Worm (Caenorhabditis elegans): ENCODE measurements around the gene F54C9.7.

The F54C9.7 gene

DNA sequence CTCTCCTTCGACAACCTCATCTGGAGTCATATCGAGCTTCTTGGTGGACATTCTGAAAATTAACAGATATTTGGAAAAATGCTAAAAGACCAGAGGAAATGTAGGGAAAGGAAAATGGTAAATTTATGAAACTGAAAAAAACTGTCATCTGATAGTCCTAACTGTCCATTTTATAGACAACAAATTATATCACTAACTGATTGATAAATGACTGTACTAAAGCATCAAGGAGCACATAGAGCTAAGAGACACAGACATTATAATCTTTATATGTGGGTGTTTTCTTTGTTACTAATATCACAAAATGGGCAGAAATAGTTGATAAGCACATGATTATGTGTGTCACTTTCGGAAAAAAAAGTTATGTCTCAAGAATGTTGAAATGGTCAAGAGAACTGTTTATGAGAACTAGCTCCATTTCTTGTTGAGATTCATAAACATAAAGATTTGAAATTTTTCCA, 6.3 kb upstream of the F54C9.7 start, which contains the start of gene F54C9.3:
TSS of gene F54C9.3 (minus strand) at position 51 of the 461 bp plus-strand sequence.
- no peak for TF ChIP-seq ztf-28 (GFP tag; IDR thresholded peaks at IDR 0.05)
- TF ChIP-seq egl-18 (GFP tag; IDR thresholded peaks at IDR 0.05) = no peak
- no peak for TF ChIP-seq sdz-38 (tag; optimal IDR thresholded peaks at IDR 0.05)
- no peak for TF ChIP-seq dpff-1 (tag; optimal IDR thresholded peaks at IDR 0.05)
- no peak for TF ChIP-seq hlh-26 (GFP tag; conservative IDR thresholded peaks at IDR 0.05)
- TF ChIP-seq repo-1 (tag; optimal IDR thresholded peaks at IDR 0.05) = no peak
- 0 out of 2 replicates have a peak, but pooled peaks have one; percentile 32 for TF ChIP-seq dox-1 (GFP tag; IDR thresholded peaks at IDR 0.05)
- no peak for TF ChIP-seq T07F8.4 (tag; optimal IDR thresholded peaks at IDR 0.05)
- no peak for TF ChIP-seq hsf-1 (GFP tag; IDR thresholded peaks at IDR 0.05)
- no peak for TF ChIP-seq F33H1.4 (GFP tag; IDR thresholded peaks at IDR 0.05)
- TF ChIP-seq snpc-1.3 (tag; optimal IDR thresholded peaks at IDR 0.05; ENCODE audit: insufficient read depth) = no peak
- TF ChIP-seq ztf-3 (GFP tag; optimal IDR thresholded peaks at IDR 0.05) = no peak
- TF ChIP-seq B0261.1 (tag; optimal IDR thresholded peaks at IDR 0.05) = no peak
- peak; percentile 57 for TF ChIP-seq attf-5 (GFP tag; optimal IDR thresholded peaks at IDR 0.05)
- TF ChIP-seq unc-130 (GFP tag; optimal IDR thresholded peaks at IDR 0.05) = no peak
- no peak for TF ChIP-seq lsl-1 (GFP tag; optimal IDR thresholded peaks at IDR 0.05)
- no peak for TF ChIP-seq fkh-3 (tag; optimal IDR thresholded peaks at IDR 0.05)
- TF ChIP-seq rec-8 (tag; optimal IDR thresholded peaks at IDR 0.05) = no peak
- TF ChIP-seq ceh-58 (GFP tag; IDR thresholded peaks at IDR 0.05) = no peak
- no peak for TF ChIP-seq somi-1 (GFP tag; optimal IDR thresholded peaks at IDR 0.05)
- no peak for TF ChIP-seq gei-17 (GFP tag; optimal IDR thresholded peaks at IDR 0.05)
- TF ChIP-seq akir-1 (GFP tag; optimal IDR thresholded peaks at IDR 0.05) = no peak
- no peak for TF ChIP-seq sptf-2 (GFP tag; optimal IDR thresholded peaks at IDR 0.05)
- no peak; the same call in 1 of the 2 replicates for TF ChIP-seq let-526 (GFP tag; IDR thresholded peaks at IDR 0.05)
- TF ChIP-seq F55B11.4 (tag; optimal IDR thresholded peaks at IDR 0.05; ENCODE audit: borderline replicate concordance, insufficient read depth) = no peak
- peak; percentile 44; the same call in 1 of the 2 replicates for TF ChIP-seq hmg-1.2 (GFP tag; IDR thresholded peaks at IDR 0.05)
- TF ChIP-seq F10E7.11 (tag; optimal IDR thresholded peaks at IDR 0.05) = no peak
- TF ChIP-seq mxl-1 (tag; optimal IDR thresholded peaks at IDR 0.05) = no peak
- peak; percentile 93 for TF ChIP-seq nhr-80 (tag; optimal IDR thresholded peaks at IDR 0.05)
- TF ChIP-seq let-607 (tag; optimal IDR thresholded peaks at IDR 0.05) = peak in 1 of 2 experiments; percentile 74
- no peak for TF ChIP-seq ama-1 (optimal IDR thresholded peaks at IDR 0.05)
- TF ChIP-seq ama-1 (GFP tag; optimal IDR thresholded peaks at IDR 0.05) = no peak
- no peak for TF ChIP-seq ZK185.1 (tag; optimal IDR thresholded peaks at IDR 0.05; ENCODE audit: poor library complexity, severe bottlenecking)
- TF ChIP-seq bed-1 (GFP tag; IDR thresholded peaks at IDR 0.05) = no peak
- TF ChIP-seq ceh-40 (GFP tag; IDR thresholded peaks at IDR 0.05) = no peak
- TF ChIP-seq hmg-20 (GFP tag; IDR thresholded peaks at IDR 0.05) = no peak
- TF ChIP-seq sea-2 (GFP tag; IDR thresholded peaks at IDR 0.05) = no peak
- no peak for TF ChIP-seq D2030.7 (GFP tag; IDR thresholded peaks at IDR 0.05)
- no peak for TF ChIP-seq ceh-79 (tag; optimal IDR thresholded peaks at IDR 0.05)
- TF ChIP-seq mcd-1 (GFP tag; IDR thresholded peaks at IDR 0.05) = 0 out of 2 replicates have a peak, but pooled peaks have one; percentile 19
- TF ChIP-seq nfya-1 (tag; optimal IDR thresholded peaks at IDR 0.05; ENCODE audit: borderline replicate concordance, insufficient read depth) = no peak
- no peak for TF ChIP-seq F39B2.1 (GFP tag; IDR thresholded peaks at IDR 0.05)
- no peak for TF ChIP-seq C06A6.2 (GFP tag; conservative IDR thresholded peaks at IDR 0.05)
- no peak for TF ChIP-seq ceh-27 (GFP tag; optimal IDR thresholded peaks at IDR 0.05)
- no peak for TF ChIP-seq mel-28 (tag; optimal IDR thresholded peaks at IDR 0.05; ENCODE audit: borderline replicate concordance)
- TF ChIP-seq die-1 (tag; optimal IDR thresholded peaks at IDR 0.05) = no peak
- no peak for TF ChIP-seq ztf-22 (GFP tag; optimal IDR thresholded peaks at IDR 0.05)
- no peak for TF ChIP-seq Y53F4B.3 (GFP tag; IDR thresholded peaks at IDR 0.05)
- TF ChIP-seq Y67H2A.10 (GFP tag; conservative IDR thresholded peaks at IDR 0.05) = no peak

All from whole organism, young adult.